Worm (Caenorhabditis elegans) whole organism, L1 larva: ENCODE results near the gene sra-35.
A peak's percentile ranks its signal among the peaks of the same experiment; 100 is the strongest.

ENCODE experiments used
- C04F5.9 ChIP-seq: sonication (generic microtip); optimal IDR thresholded peaks from 2 replicates; lab custom pipeline; 2016; ENCODE audit warnings: missing genetic modification characterization, missing compliant biosample characterization
- aly-2 ChIP-seq: fragments of 150-350 bp; optimal IDR thresholded peaks from 2 replicates; lab custom pipeline; 2014; ENCODE audit warnings: missing biosample characterization, missing genetic modification characterization
- blmp-1 ChIP-seq: fragments of 150-350 bp; optimal IDR thresholded peaks from 2 replicates; lab custom pipeline; 2014; ENCODE audit warnings: missing biosample characterization, missing genetic modification characterization
- ceh-8 ChIP-seq: fragments of 200-800 bp; sonication (Bioruptor generic); optimal IDR thresholded peaks from 2 replicates; lab custom pipeline; 2018; ENCODE audit warnings: mild to moderate bottlenecking, missing genetic modification characterization, moderate library complexity, missing compliant biosample characterization
- ces-1 ChIP-seq: fragments of 150-350 bp; optimal IDR thresholded peaks from 2 replicates; lab custom pipeline; 2014; ENCODE audit warnings: missing biosample characterization, missing genetic modification reagents, missing genetic modification characterization
- dpl-1 ChIP-seq, 3 experiments: fragments of 150-350 bp in 2 of 3; sonication (generic microtip) in 1 of 3; optimal IDR thresholded peaks; 2 replicates each; lab custom pipeline; 2014 to 2017; ENCODE audit warnings: missing biosample characterization in 3 of 3, missing genetic modification characterization in 3 of 3, missing genetic modification reagents in 3 of 3
- efl-1 ChIP-seq, 4 experiments: fragments of 150-350 bp; optimal IDR thresholded peaks in 3 of 4; peaks in 1 of 4; 1 replicate in 1 of 4; 2 replicates in 3 of 4; lab custom pipeline; 2014; ENCODE audit warnings: missing biosample characterization in 2 of 4, missing genetic modification characterization in 2 of 4, missing genetic modification reagents in 2 of 4
- efl-3 ChIP-seq: fragments of 200-800 bp; sonication (Bioruptor generic); optimal IDR thresholded peaks from 2 replicates; lab custom pipeline; 2018; ENCODE audit warnings: mild to moderate bottlenecking, missing genetic modification characterization, missing compliant biosample characterization
- elt-2 ChIP-seq: sonication (generic microtip); optimal IDR thresholded peaks from 2 replicates; lab custom pipeline; 2016; ENCODE audit warnings: missing genetic modification characterization, mild to moderate bottlenecking, inconsistent platforms, missing compliant biosample characterization, missing genetic modification reagents
- elt-3 ChIP-seq, 6 experiments: fragments of 150-350 bp in 1 of 6; sonication (generic microtip); optimal IDR thresholded peaks; 2 replicates each; lab custom pipeline; 2017 to 2018; ENCODE audit warnings: missing biosample characterization in 6 of 6, missing genetic modification characterization in 6 of 6, inconsistent platforms in 1 of 6
- fkh-10 ChIP-seq: sonication (generic microtip); optimal IDR thresholded peaks from 2 replicates; lab custom pipeline; 2017; ENCODE audit warnings: missing biosample characterization, missing genetic modification reagents, missing genetic modification characterization
- fkh-4 ChIP-seq: sonication (generic microtip); optimal IDR thresholded peaks from 2 replicates; lab custom pipeline; 2016; ENCODE audit warnings: missing compliant biosample characterization, missing genetic modification characterization, borderline replicate concordance
- hlh-17 ChIP-seq: fragments of 200-800 bp; sonication (Bioruptor generic); optimal IDR thresholded peaks from 2 replicates; lab custom pipeline; 2018; ENCODE audit warnings: missing genetic modification characterization, mild to moderate bottlenecking, missing compliant biosample characterization, moderate library complexity, borderline replicate concordance
- isw-1 ChIP-seq: fragments of 200-800 bp; sonication (Bioruptor generic); IDR thresholded peaks from 2 replicates; pipeline ENCODE4 v1.3.6; 2022; ENCODE audit warnings: missing genetic modification characterization, missing compliant biosample characterization
- lin-14 ChIP-seq: fragments of 200-800 bp; sonication (Bioruptor generic); optimal IDR thresholded peaks from 2 replicates; lab custom pipeline; 2018; ENCODE audit warnings: mild to moderate bottlenecking, missing genetic modification characterization, moderate library complexity, missing compliant biosample characterization
- lin-35 ChIP-seq, 2 experiments: fragments of 150-350 bp; optimal IDR thresholded peaks; 2 replicates each; lab custom pipeline; 2014; ENCODE audit warnings: missing biosample characterization in 2 of 2, missing genetic modification characterization in 2 of 2, missing genetic modification reagents in 2 of 2
- lin-39 ChIP-seq: fragments of 150-350 bp; optimal IDR thresholded peaks from 2 replicates; lab custom pipeline; 2014; ENCODE audit warnings: missing biosample characterization, missing genetic modification reagents, missing genetic modification characterization
- lsy-2 ChIP-seq, 2 experiments: fragments of 150-350 bp; optimal IDR thresholded peaks; 2 replicates each; lab custom pipeline; 2014; ENCODE audit warnings: missing biosample characterization in 2 of 2, missing genetic modification characterization in 2 of 2
- mab-9 ChIP-seq: fragments of 200-800 bp; sonication (Bioruptor generic); IDR thresholded peaks from 2 replicates; pipeline ENCODE4 v1.3.6; 2022; ENCODE audit warnings: missing genetic modification reagents, missing genetic modification characterization, missing compliant biosample characterization
- mep-1 ChIP-seq: fragments of 150-350 bp; optimal IDR thresholded peaks from 2 replicates; lab custom pipeline; 2014; ENCODE audit warnings: missing biosample characterization, missing genetic modification characterization
- nhr-11 ChIP-seq: fragments of 150-350 bp; optimal IDR thresholded peaks from 2 replicates; lab custom pipeline; 2014; ENCODE audit warnings: missing biosample characterization, missing genetic modification characterization
- nhr-19 ChIP-seq: fragments of 200-800 bp; sonication (Bioruptor generic); conservative IDR thresholded peaks from 2 replicates; pipeline ENCODE4 v1.3.6; 2022; ENCODE audit warnings: missing genetic modification characterization, missing compliant biosample characterization
- nhr-20 ChIP-seq: sonication (generic microtip); optimal IDR thresholded peaks from 2 replicates; lab custom pipeline; 2016; ENCODE audit warnings: mild to moderate bottlenecking, missing genetic modification characterization, missing compliant biosample characterization
- nhr-71 ChIP-seq: sonication (generic microtip); optimal IDR thresholded peaks from 2 replicates; lab custom pipeline; 2016; ENCODE audit warnings: mild to moderate bottlenecking, missing genetic modification characterization, moderate library complexity, missing compliant biosample characterization
- nhr-77 ChIP-seq: fragments of 150-350 bp; optimal IDR thresholded peaks from 2 replicates; lab custom pipeline; 2014; ENCODE audit warnings: missing biosample characterization, missing genetic modification characterization
- nhr-84 ChIP-seq: sonication (generic microtip); optimal IDR thresholded peaks from 2 replicates; lab custom pipeline; 2017; ENCODE audit warnings: missing biosample characterization, missing genetic modification characterization
- nhr-85 ChIP-seq: sonication (generic microtip); peaks from one replicate; lab custom pipeline; 2016; ENCODE audit warnings: missing genetic modification characterization, inconsistent platforms, missing compliant biosample characterization
- pag-3 ChIP-seq: sonication (generic microtip); optimal IDR thresholded peaks from 2 replicates; lab custom pipeline; 2017; ENCODE audit warnings: missing genetic modification characterization, mild to moderate bottlenecking, missing compliant biosample characterization, antibody characterized with exemption, borderline replicate concordance; ENCODE audit not compliant: insufficient read depth
- rnt-1 ChIP-seq: sonication (generic microtip); optimal IDR thresholded peaks from 2 replicates; lab custom pipeline; 2016; ENCODE audit warnings: mild to moderate bottlenecking, missing genetic modification characterization, moderate library complexity, missing compliant biosample characterization
- skn-1 ChIP-seq: fragments of 150-350 bp; optimal IDR thresholded peaks from 2 replicates; lab custom pipeline; 2014; ENCODE audit warnings: missing biosample characterization, missing genetic modification characterization
- snu-23 ChIP-seq: sonication (generic microtip); optimal IDR thresholded peaks from 2 replicates; lab custom pipeline; 2016; ENCODE audit warnings: missing genetic modification characterization, missing compliant biosample characterization
- swsn-7 ChIP-seq: sonication (generic microtip); optimal IDR thresholded peaks from 2 replicates; lab custom pipeline; 2016; ENCODE audit warnings: missing genetic modification characterization, missing compliant biosample characterization
- tbx-2 ChIP-seq: sonication (generic microtip); optimal IDR thresholded peaks from 2 replicates; lab custom pipeline; 2016; ENCODE audit warnings: missing genetic modification characterization, missing compliant biosample characterization
- tlp-1 ChIP-seq: fragments of 150-350 bp; optimal IDR thresholded peaks from 2 replicates; lab custom pipeline; 2014; ENCODE audit warnings: missing biosample characterization, missing genetic modification characterization
- unc-98 ChIP-seq: fragments of 200-800 bp; sonication (Bioruptor generic); IDR thresholded peaks from 2 replicates; pipeline ENCODE4 v1.3.6; 2022; ENCODE audit warnings: missing genetic modification characterization, missing compliant biosample characterization
- zip-4 ChIP-seq: fragments of 200-800 bp; sonication (Bioruptor generic); optimal IDR thresholded peaks from 2 replicates; lab custom pipeline; 2018; ENCODE audit warnings: mild to moderate bottlenecking, missing genetic modification characterization, moderate library complexity, missing compliant biosample characterization
- ztf-4 ChIP-seq: fragments of 150-350 bp; optimal IDR thresholded peaks from 2 replicates; lab custom pipeline; 2014; ENCODE audit warnings: missing biosample characterization, missing genetic modification characterization

Gene sra-35

DNA sequence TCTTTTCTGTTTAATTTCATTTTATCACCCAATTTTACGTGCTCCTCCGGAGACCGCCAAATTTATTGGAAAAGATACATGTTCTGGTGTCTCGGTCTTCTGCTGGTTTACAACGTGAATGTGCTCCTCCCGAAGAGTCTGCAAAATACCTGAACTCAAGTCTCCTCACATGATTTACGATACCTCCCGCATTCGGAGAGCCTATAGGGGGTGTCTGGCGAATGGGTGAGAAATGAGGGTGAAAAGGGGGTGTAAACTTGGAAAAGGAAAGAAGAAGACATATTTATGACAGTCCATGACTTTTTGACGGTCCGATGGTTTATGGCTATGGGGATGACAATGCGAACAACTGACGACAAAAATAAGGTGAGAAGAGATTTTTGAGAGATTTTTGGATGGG lies 11.4 kb downstream of the sra-35 start:
- no peak for TF ChIP-seq efl-1 (optimal IDR thresholded peaks at IDR 0.05; lab: Kevin White, UChicago)
- peak in 1 of 2 experiments; percentile 63 for TF ChIP-seq efl-1 (GFP tag; optimal IDR thresholded peaks at IDR 0.05 in 1 of 2; lab: Kevin White, UChicago)
- TF ChIP-seq nhr-84 (tag; lab: Kevin White, UChicago), result no peak
- TF ChIP-seq rnt-1 (tag; lab: Kevin White, UChicago), result peak; percentile 17
- peak; percentile 34 for TF ChIP-seq lin-14 (GFP tag; lab: Kevin White, UChicago)

DNA sequence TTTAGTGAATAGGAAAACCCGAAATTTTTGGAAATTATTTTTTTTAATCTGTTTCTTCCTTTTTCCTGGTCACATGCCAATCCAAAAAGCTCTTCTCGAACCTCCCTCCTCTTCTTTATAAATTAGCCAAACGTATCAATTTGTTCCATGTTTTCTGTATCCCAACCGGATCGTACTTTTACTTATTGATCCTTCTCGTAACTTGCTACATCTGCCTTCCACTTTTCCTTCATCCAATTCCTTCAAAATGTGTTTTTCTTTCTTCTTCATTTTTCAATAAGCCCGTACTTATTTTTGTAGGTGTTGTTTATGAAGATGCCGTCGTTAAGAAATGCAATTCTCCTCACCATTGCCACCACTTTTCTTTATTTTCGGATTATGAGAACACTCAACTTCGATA lies 15.8 kb downstream of the sra-35 start, which contains the start of gene cyp-23A1:
Gene cyp-23A1, plus strand, starts transcription at position 301 of the 400 bp plus-strand sequence.
- TF ChIP-seq fkh-4 (tag; lab: Kevin White, UChicago) (no peak), blmp-1 (tag; lab: Kevin White, UChicago) (peak; percentile 4), fkh-10 (no peak)

DNA sequence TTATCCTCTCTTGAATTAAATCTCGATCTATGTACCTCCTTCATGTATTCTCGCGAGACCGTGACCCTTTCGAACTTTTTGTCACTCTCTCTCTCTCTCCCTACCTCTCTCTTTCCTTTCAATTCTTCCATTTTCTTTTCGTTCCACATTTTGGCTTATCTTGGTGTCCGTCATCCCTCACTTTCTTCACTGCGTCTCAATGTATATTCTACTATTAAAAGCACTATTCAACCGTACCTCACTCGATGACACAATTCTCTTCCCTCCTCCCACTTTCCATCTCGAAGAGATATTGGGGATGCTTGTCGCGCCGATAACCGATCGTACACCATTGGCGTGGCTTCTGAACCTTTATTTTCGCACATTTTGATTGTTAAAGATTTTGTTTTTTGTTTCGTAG lies 17.0 kb downstream of the sra-35 start:
- no peak for TF ChIP-seq efl-3 (GFP tag; lab: Kevin White, UChicago)
- no peak for TF ChIP-seq swsn-7
- no peak for TF ChIP-seq efl-1 (optimal IDR thresholded peaks at IDR 0.05; lab: Kevin White, UChicago)
- TF ChIP-seq efl-1 (GFP tag; optimal IDR thresholded peaks at IDR 0.05 in 1 of 2; lab: Kevin White, UChicago), result no peak
- TF ChIP-seq dpl-1 (GFP tag; optimal IDR thresholded peaks at IDR 0.05; lab: Kevin White, UChicago), result no peak
- no peak for TF ChIP-seq C04F5.9
- peak; percentile 87 for TF ChIP-seq blmp-1 (tag; lab: Kevin White, UChicago)
- no peak for TF ChIP-seq pag-3
- TF ChIP-seq aly-2 (tag; lab: Kevin White, UChicago), result no peak
- TF ChIP-seq ces-1 (GFP tag; lab: Kevin White, UChicago), result no peak
- TF ChIP-seq lin-14 (GFP tag; lab: Kevin White, UChicago), result peak; percentile 9
- TF ChIP-seq, all 84 proteins: peak for 2

DNA sequence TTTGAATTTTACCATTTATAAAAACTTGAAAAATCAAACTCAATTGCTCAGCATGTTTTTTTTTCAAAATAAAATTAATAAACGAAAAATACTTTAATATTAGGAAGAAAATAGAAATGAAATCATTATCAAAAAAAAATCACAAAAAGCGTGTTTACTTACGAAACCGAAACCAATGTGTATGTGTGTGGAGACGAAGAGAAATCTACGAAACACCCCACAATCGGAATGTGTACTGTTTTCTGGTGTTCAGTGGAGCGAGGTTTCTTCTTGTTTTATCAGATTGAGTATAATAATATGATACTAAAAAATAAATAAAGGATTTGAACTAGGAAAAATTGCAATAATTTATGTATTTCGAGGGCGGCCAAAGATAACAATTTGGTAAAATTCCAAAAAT lies 20.0 kb downstream of the sra-35 start:
- peak in 1 of 2 experiments; percentile 39 for TF ChIP-seq lin-35 (GFP tag; optimal IDR thresholded peaks at IDR 0.05; lab: Kevin White, UChicago)
- TF ChIP-seq mab-9 (GFP tag; lab: Robert Waterston, UW), result no peak
- TF ChIP-seq nhr-71 (tag; lab: Kevin White, UChicago), result no peak
- TF ChIP-seq elt-2 (tag; lab: Kevin White, UChicago), result peak; percentile 56
- no peak for TF ChIP-seq aly-2 (tag; lab: Kevin White, UChicago)
- TF ChIP-seq skn-1 (tag; lab: Kevin White, UChicago), result peak; percentile 16
- TF ChIP-seq nhr-11 (tag; lab: Kevin White, UChicago), result no peak
- TF ChIP-seq ztf-4 (tag; lab: Kevin White, UChicago), result no peak
- TF ChIP-seq nhr-77 (tag; lab: Kevin White, UChicago), result no peak
- no peak for TF ChIP-seq isw-1 (GFP tag; lab: Robert Waterston, UW)
- peak; percentile 14 for TF ChIP-seq snu-23
- TF ChIP-seq ces-1 (GFP tag; lab: Kevin White, UChicago), result no peak
- no peak for TF ChIP-seq nhr-85 (tag; lab: Kevin White, UChicago)
- peak in 1 of 6 experiments; percentile 77 for TF ChIP-seq elt-3 (tag; optimal IDR thresholded peaks at IDR 0.05; lab: Kevin White, UChicago)
- TF ChIP-seq hlh-17 (GFP tag; lab: Kevin White, UChicago), result no peak
- TF ChIP-seq lin-14 (GFP tag; lab: Kevin White, UChicago), result peak; percentile 57
- TF ChIP-seq tlp-1 (tag; lab: Kevin White, UChicago), result no peak
- TF ChIP-seq nhr-19 (GFP tag; lab: Robert Waterston, UW), result no peak
- no peak for TF ChIP-seq lin-39 (tag; lab: Kevin White, UChicago)
- TF ChIP-seq unc-98 (GFP tag; lab: Robert Waterston, UW), result no peak
- no peak for TF ChIP-seq nhr-84 (tag; lab: Kevin White, UChicago)
- no peak for TF ChIP-seq mep-1 (tag; lab: Kevin White, UChicago)
- TF ChIP-seq ceh-8 (GFP tag; lab: Kevin White, UChicago), result no peak
- no peak for TF ChIP-seq swsn-7
- TF ChIP-seq tbx-2 (tag; lab: Kevin White, UChicago), result no peak
- TF ChIP-seq lsy-2 (tag; optimal IDR thresholded peaks at IDR 0.05; lab: Kevin White, UChicago), result peak in 1 of 2 experiments; percentile 28
- peak; percentile 71 for TF ChIP-seq blmp-1 (tag; lab: Kevin White, UChicago)
- peak; percentile 19 for TF ChIP-seq nhr-20 (tag; lab: Kevin White, UChicago)
- TF ChIP-seq zip-4, result no peak
